Fruit fly (Drosophila melanogaster): ENCODE data around the gene CG43755.

The CG43755 gene

dm6 chr2L:294452-295362 is 34.9 kb downstream of the CG43755 start, which contains the start of the genes U2af38 and Stip1:
Gene U2af38 (minus strand): TSS chr2L:294681.
Gene Stip1 (plus strand): TSS chr2L:295122.
- TF ChIP-seq EcR (GFP tag; optimal IDR thresholded peaks at IDR 0.05), result peak; percentile 99
- no peak for TF ChIP-seq CG8159 (tag; optimal IDR thresholded peaks at IDR 0.05)

dm6 chr2L:292301-292700 is 37.3 kb downstream of the CG43755 start, which contains the start of gene CG11562:
Gene CG11562 (plus strand): TSS chr2L:292419.
- TF ChIP-seq CG9948 (tag; optimal IDR thresholded peaks at IDR 0.05) (no peak), Pif1B (GFP tag; optimal IDR thresholded peaks at IDR 0.05) (no peak), EcR (GFP tag; optimal IDR thresholded peaks at IDR 0.05) (no peak), Snoo (tag; optimal IDR thresholded peaks at IDR 0.05) (no peak), gl (tag; optimal IDR thresholded peaks at IDR 0.05) (no peak), CG13204 (GFP tag; optimal IDR thresholded peaks at IDR 0.05) (no peak), rn (GFP tag; IDR thresholded peaks at IDR 0.05) (no peak), CG15710 (tag; optimal IDR thresholded peaks at IDR 0.05) (no peak), Pif1A (GFP tag; optimal IDR thresholded peaks at IDR 0.05) (no peak), CG14655 (GFP tag; optimal IDR thresholded peaks at IDR 0.05) (no peak), Ets98B (GFP tag; IDR thresholded peaks at IDR 0.05) (no peak; the same call in 1 of the 2 replicates), CG17806 (tag; optimal IDR thresholded peaks at IDR 0.05) (no peak), CG8301 (tag; optimal IDR thresholded peaks at IDR 0.05) (no peak), CG4496 (GFP tag; IDR thresholded peaks at IDR 0.05) (no peak), CG10348 (GFP tag; IDR thresholded peaks at IDR 0.05) (no peak), CG8159 (tag; optimal IDR thresholded peaks at IDR 0.05) (no peak)

- TF ChIP-seq CG8159 (tag; optimal IDR thresholded peaks at IDR 0.05) (no peak), CG12605 (GFP tag; IDR thresholded peaks at IDR 0.05) (no peak), CG14655 (GFP tag; optimal IDR thresholded peaks at IDR 0.05) (no peak), fd96Ca (GFP tag; IDR thresholded peaks at IDR 0.05) (0 out of 3 replicates have a peak, but pooled peaks have one; percentile 7), Pif1B (GFP tag; optimal IDR thresholded peaks at IDR 0.05) (no peak), CG32121 (GFP tag; IDR thresholded peaks at IDR 0.05) (no peak), CG4496 (GFP tag; IDR thresholded peaks at IDR 0.05) (0 out of 3 replicates have a peak, but pooled peaks have one; percentile 25), Ets98B (GFP tag; IDR thresholded peaks at IDR 0.05) (no peak), CG15710 (tag; optimal IDR thresholded peaks at IDR 0.05) (no peak), EcR (GFP tag; optimal IDR thresholded peaks at IDR 0.05) (no peak), Pif1A (GFP tag; optimal IDR thresholded peaks at IDR 0.05) (no peak), CG8301 (tag; optimal IDR thresholded peaks at IDR 0.05) (no peak), gl (tag; optimal IDR thresholded peaks at IDR 0.05) (no peak), CG9948 (tag; optimal IDR thresholded peaks at IDR 0.05) (no peak), CG34367 (tag; optimal IDR thresholded peaks at IDR 0.05) (no peak)
These were observed 37.9 kb downstream of the CG43755 start, which contains the start of gene CG3625 for dm6 chr2L:291657-292056. Gene CG3625 (minus strand): TSS chr2L:291795.

- TF ChIP-seq CG15710 (tag; optimal IDR thresholded peaks at IDR 0.05) (no peak), CG14655 (GFP tag; optimal IDR thresholded peaks at IDR 0.05) (no peak), Snoo (tag; optimal IDR thresholded peaks at IDR 0.05) (no peak), CG8159 (tag; optimal IDR thresholded peaks at IDR 0.05) (no peak), gl (tag; optimal IDR thresholded peaks at IDR 0.05) (no peak), CG32121 (GFP tag; IDR thresholded peaks at IDR 0.05) (no peak), CG13204 (GFP tag; optimal IDR thresholded peaks at IDR 0.05) (no peak), Pif1A (GFP tag; optimal IDR thresholded peaks at IDR 0.05) (no peak), CG12605 (GFP tag; IDR thresholded peaks at IDR 0.05) (no peak), rn (GFP tag; IDR thresholded peaks at IDR 0.05) (no peak)
These were observed 38.6 kb downstream of the CG43755 start for dm6 chr2L:290949-291348.

dm6 chr2L:290373-290772 is 39.2 kb downstream of the CG43755 start:
- TF ChIP-seq CG8301 (tag; optimal IDR thresholded peaks at IDR 0.05) (no peak), Ets98B (GFP tag; IDR thresholded peaks at IDR 0.05) (no peak), EcR (GFP tag; optimal IDR thresholded peaks at IDR 0.05) (peak; percentile 73)

dm6 chr2L:289044-289443 is 40.5 kb downstream of the CG43755 start, which contains the start of gene Amnionless:
Gene Amnionless (minus strand): TSS chr2L:289144.
- TF ChIP-seq CG32121 (GFP tag; IDR thresholded peaks at IDR 0.05) (no peak), CG14655 (GFP tag; optimal IDR thresholded peaks at IDR 0.05) (no peak), fd96Ca (GFP tag; IDR thresholded peaks at IDR 0.05) (no peak), gl (tag; optimal IDR thresholded peaks at IDR 0.05) (no peak), D1 (tag; optimal IDR thresholded peaks at IDR 0.05) (no peak), CG17806 (tag; optimal IDR thresholded peaks at IDR 0.05) (no peak), EcR (GFP tag; optimal IDR thresholded peaks at IDR 0.05) (no peak), CG12605 (GFP tag; IDR thresholded peaks at IDR 0.05) (no peak), CG8159 (tag; optimal IDR thresholded peaks at IDR 0.05) (no peak), Snoo (tag; optimal IDR thresholded peaks at IDR 0.05) (no peak), CG15710 (tag; optimal IDR thresholded peaks at IDR 0.05) (no peak), CG13204 (GFP tag; optimal IDR thresholded peaks at IDR 0.05) (no peak), CG4496 (GFP tag; IDR thresholded peaks at IDR 0.05) (no peak), Pif1A (GFP tag; optimal IDR thresholded peaks at IDR 0.05) (no peak), Pif1B (GFP tag; optimal IDR thresholded peaks at IDR 0.05) (no peak), rn (GFP tag; IDR thresholded peaks at IDR 0.05) (no peak), CG34367 (tag; optimal IDR thresholded peaks at IDR 0.05) (no peak)
